Fruit fly (Drosophila melanogaster) whole organism, embryonic: ENCODE measurements around the gene mRpS18B.

Experiments used
- Ada2b ChIP-seq: fragments of 200-800 bp; sonication (Bioruptor generic); IDR thresholded peaks from 2 replicates; pipeline ENCODE4 v1.3.6; 2022; ENCODE audit warnings: missing biosample characterization, missing genetic modification characterization
- Atf-2 ChIP-seq: fragments of 200-800 bp; sonication (Bioruptor generic); optimal IDR thresholded peaks from 2 replicates; lab custom pipeline; 2016; ENCODE audit warnings: missing biosample characterization, missing genetic modification characterization
- Awh ChIP-seq: fragments of 200-800 bp; sonication (Bioruptor generic); IDR thresholded peaks from 2 replicates; pipeline ENCODE4, ENCODE4 v1.3.6; 2022; ENCODE audit warnings: missing biosample characterization, missing genetic modification characterization
- B-H1 ChIP-seq: fragments of 200-800 bp; sonication (Bioruptor generic); IDR thresholded peaks from 3 replicates; pipeline ENCODE4 v1.3.6; 2022; ENCODE audit warnings: missing biosample characterization, missing genetic modification characterization
- Blimp-1 ChIP-seq: fragments of 200-800 bp; sonication (Bioruptor generic); optimal IDR thresholded peaks from 3 replicates; lab custom pipeline; 2018; ENCODE audit warnings: missing biosample characterization, missing genetic modification characterization, mild to moderate bottlenecking, moderate library complexity, missing genetic modification reagents
- BtbVII ChIP-seq: fragments of 200-800 bp; sonication (Bioruptor generic); optimal IDR thresholded peaks from 3 replicates; lab custom pipeline; 2017; ENCODE audit warnings: missing biosample characterization, mild to moderate bottlenecking, missing genetic modification characterization
- CG10209 ChIP-seq: fragments of 200-800 bp; sonication (Bioruptor generic); optimal IDR thresholded peaks from 3 replicates; lab custom pipeline; 2017; ENCODE audit warnings: missing biosample characterization, mild to moderate bottlenecking, missing genetic modification characterization, missing genetic modification reagents
- CG10366 ChIP-seq: fragments of 200-800 bp; sonication (Bioruptor generic); IDR thresholded peaks from 2 replicates; pipeline ENCODE4 v1.3.6; 2022; ENCODE audit warnings: missing biosample characterization, missing genetic modification characterization
- CG10431 ChIP-seq: fragments of 200-800 bp; sonication (Bioruptor generic); optimal IDR thresholded peaks from 3 replicates; lab custom pipeline; 2018; ENCODE audit warnings: missing biosample characterization, mild to moderate bottlenecking, missing genetic modification characterization
- CG1233 ChIP-seq: fragments of 200-800 bp; sonication (Bioruptor generic); optimal IDR thresholded peaks from 4 replicates; lab custom pipeline; 2018; ENCODE audit warnings: missing biosample characterization, mild to moderate bottlenecking, missing genetic modification characterization
- CG13894 ChIP-seq: fragments of 200-800 bp; sonication (Bioruptor generic); optimal IDR thresholded peaks from 3 replicates; lab custom pipeline; 2018; ENCODE audit warnings: missing biosample characterization, mild to moderate bottlenecking, missing genetic modification characterization, moderate library complexity
- CG15011 ChIP-seq: fragments of 200-800 bp; sonication (Bioruptor generic); optimal IDR thresholded peaks from 3 replicates; lab custom pipeline; 2018; ENCODE audit warnings: missing biosample characterization, mild to moderate bottlenecking, missing genetic modification characterization
- CG1792 ChIP-seq: fragments of 200-800 bp; sonication (Bioruptor generic); optimal IDR thresholded peaks from 2 replicates; lab custom pipeline; 2016; ENCODE audit warnings: missing biosample characterization, missing genetic modification characterization
- CG18764 ChIP-seq: fragments of 200-800 bp; sonication (Bioruptor generic); optimal IDR thresholded peaks from 3 replicates; lab custom pipeline; 2016; ENCODE audit warnings: missing biosample characterization, missing genetic modification characterization
- CG2889 ChIP-seq: fragments of 200-800 bp; sonication (Bioruptor generic); IDR thresholded peaks from 3 replicates; pipeline ENCODE4 v1.3.6; 2022; ENCODE audit warnings: missing biosample characterization, missing genetic modification characterization
- CG31441 ChIP-seq: fragments of 200-800 bp; sonication (Bioruptor generic); IDR thresholded peaks from 2 replicates; pipeline ENCODE4 v1.3.6; 2022; ENCODE audit warnings: missing biosample characterization, missing genetic modification characterization
- CG4424 ChIP-seq: fragments of 200-800 bp; sonication (Bioruptor generic); optimal IDR thresholded peaks from 3 replicates; lab custom pipeline; 2016; ENCODE audit warnings: missing biosample characterization, missing genetic modification characterization
- CG6683 ChIP-seq: fragments of 200-800 bp; sonication (Bioruptor generic); optimal IDR thresholded peaks from 2 replicates; lab custom pipeline; 2017; ENCODE audit warnings: missing biosample characterization, mild to moderate bottlenecking, missing genetic modification characterization, missing genetic modification reagents
- D19A ChIP-seq: fragments of 200-800 bp; optimal IDR thresholded peaks from 3 replicates; lab custom pipeline; 2019; ENCODE audit warnings: missing biosample characterization, mild to moderate bottlenecking, missing genetic modification characterization, moderate library complexity
- Eip74EF ChIP-seq, 2 experiments: fragments of 200-800 bp in 1 of 2; fragments of >200 bp in 1 of 2; sonication (Bioruptor generic) in 1 of 2; optimal IDR thresholded peaks; 2 replicates each; lab custom pipeline; 2017 to 2019; ENCODE audit warnings: missing biosample characterization in 2 of 2, missing genetic modification characterization in 2 of 2, mild to moderate bottlenecking in 1 of 2, moderate library complexity in 1 of 2
- HLH4C ChIP-seq: fragments of 200-800 bp; sonication (Bioruptor generic); IDR thresholded peaks from 3 replicates; pipeline ENCODE4 v1.3.6; 2022; ENCODE audit warnings: missing biosample characterization, missing genetic modification characterization; ENCODE audit not compliant: partially characterized antibody
- Hey ChIP-seq: fragments of 200-800 bp; sonication (Bioruptor generic); optimal IDR thresholded peaks from 3 replicates; lab custom pipeline; 2018; ENCODE audit warnings: missing biosample characterization, mild to moderate bottlenecking, missing genetic modification characterization
- MBD-R2 ChIP-seq: fragments of 200-800 bp; sonication (Bioruptor generic); IDR thresholded peaks from 2 replicates; pipeline ENCODE4 v1.3.6; 2022; ENCODE audit warnings: missing biosample characterization, missing genetic modification characterization
- Meics ChIP-seq: fragments of 200-800 bp; sonication (Bioruptor generic); optimal IDR thresholded peaks from 2 replicates; lab custom pipeline; 2017; ENCODE audit warnings: missing biosample characterization, mild to moderate bottlenecking, missing genetic modification characterization
- NK7.1 ChIP-seq: fragments of 200-800 bp; sonication (Bioruptor generic); optimal IDR thresholded peaks from 3 replicates; lab custom pipeline; 2016; ENCODE audit warnings: missing biosample characterization, missing genetic modification characterization
- Nf-YC ChIP-seq: fragments of 200-800 bp; optimal IDR thresholded peaks from 3 replicates; lab custom pipeline; 2019; ENCODE audit warnings: missing biosample characterization, mild to moderate bottlenecking, missing genetic modification characterization, moderate library complexity
- Oli ChIP-seq: fragments of 200-800 bp; sonication (Bioruptor generic); optimal IDR thresholded peaks from 2 replicates; lab custom pipeline; 2018; ENCODE audit warnings: missing biosample characterization, mild to moderate bottlenecking, missing genetic modification characterization, moderate library complexity
- Six4 ChIP-seq: fragments of 200-800 bp; sonication (Bioruptor generic); optimal IDR thresholded peaks from 2 replicates; lab custom pipeline; 2016; ENCODE audit warnings: missing biosample characterization, missing genetic modification characterization
- Sry-β ChIP-seq: fragments of 200-800 bp; sonication (Bioruptor generic); optimal IDR thresholded peaks from 2 replicates; lab custom pipeline; 2018; ENCODE audit warnings: missing biosample characterization, mild to moderate bottlenecking, missing genetic modification characterization, moderate library complexity
- Tbp ChIP-seq: fragments of >200 bp; optimal IDR thresholded peaks from 2 replicates; lab custom pipeline; 2018; ENCODE audit warnings: missing biosample characterization, missing genetic modification characterization
- amos ChIP-seq: fragments of 200-800 bp; sonication (Bioruptor generic); IDR thresholded peaks from 2 replicates; pipeline ENCODE4 v1.3.6; 2022; ENCODE audit warnings: missing biosample characterization, missing genetic modification characterization; ENCODE audit not compliant: partially characterized antibody
- ase ChIP-seq: fragments of 200-800 bp; sonication (Bioruptor generic); IDR thresholded peaks from 3 replicates; pipeline ENCODE4 v1.3.6; 2022; ENCODE audit warnings: missing biosample characterization, missing genetic modification characterization
- cad ChIP-seq: fragments of >200 bp; optimal IDR thresholded peaks from 2 replicates; lab custom pipeline; 2017; ENCODE audit warnings: missing biosample characterization, missing genetic modification characterization
- cas ChIP-seq: fragments of 200-800 bp; sonication (Bioruptor generic); IDR thresholded peaks from 2 replicates; pipeline ENCODE4 v1.3.6; 2022; ENCODE audit warnings: missing biosample characterization, missing genetic modification characterization
- corto ChIP-seq: fragments of 200-800 bp; sonication (Bioruptor generic); optimal IDR thresholded peaks from 2 replicates; lab custom pipeline; 2016; ENCODE audit warnings: missing biosample characterization, mild to moderate bottlenecking, missing genetic modification characterization, moderate library complexity
- dm ChIP-seq: fragments of 200-800 bp; sonication (Bioruptor generic); optimal IDR thresholded peaks from 3 replicates; lab custom pipeline; 2016; ENCODE audit warnings: missing biosample characterization, missing genetic modification characterization
- en ChIP-seq: fragments of 200-800 bp; sonication (Bioruptor generic); optimal IDR thresholded peaks from 2 replicates; lab custom pipeline; 2016; ENCODE audit warnings: missing biosample characterization, missing genetic modification characterization
- inv ChIP-seq: fragments of 200-800 bp; sonication (Bioruptor generic); IDR thresholded peaks from 2 replicates; pipeline ENCODE4 v1.3.6; 2022; ENCODE audit warnings: missing biosample characterization, missing genetic modification characterization; ENCODE audit not compliant: partially characterized antibody
- knrl ChIP-seq: fragments of 200-800 bp; sonication (Bioruptor generic); IDR thresholded peaks from 3 replicates; pipeline ENCODE4 v1.3.6; 2022; ENCODE audit warnings: missing biosample characterization, missing genetic modification characterization; ENCODE audit not compliant: partially characterized antibody
- lilli ChIP-seq: fragments of 200-800 bp; sonication (Bioruptor generic); optimal IDR thresholded peaks from 3 replicates; lab custom pipeline; 2016; ENCODE audit warnings: missing biosample characterization, missing genetic modification characterization
- nerfin-1 ChIP-seq: fragments of 200-800 bp; sonication (Bioruptor generic); optimal IDR thresholded peaks from 3 replicates; lab custom pipeline; 2019; ENCODE audit warnings: missing biosample characterization, mild to moderate bottlenecking, missing genetic modification characterization, moderate library complexity
- pita ChIP-seq: fragments of 200-800 bp; sonication (Bioruptor generic); optimal IDR thresholded peaks from 2 replicates; lab custom pipeline; 2017; ENCODE audit warnings: missing biosample characterization, mild to moderate bottlenecking, missing genetic modification characterization
- sim ChIP-seq: fragments of 200-800 bp; sonication (Bioruptor generic); IDR thresholded peaks from 2 replicates; pipeline ENCODE4 v1.3.6; 2022; ENCODE audit warnings: missing biosample characterization, missing genetic modification characterization
- slou ChIP-seq: fragments of 200-800 bp; sonication (Bioruptor generic); optimal IDR thresholded peaks from 3 replicates; lab custom pipeline; 2016; ENCODE audit warnings: missing biosample characterization, missing genetic modification characterization
- so ChIP-seq: fragments of 200-800 bp; sonication (Bioruptor generic); IDR thresholded peaks from 3 replicates; pipeline ENCODE4 v1.3.6; 2022; ENCODE audit warnings: missing biosample characterization, missing genetic modification characterization
- sr ChIP-seq: fragments of 200-800 bp; sonication (Bioruptor generic); IDR thresholded peaks from 3 replicates; pipeline ENCODE4 v1.3.6; 2022; ENCODE audit warnings: missing biosample characterization, missing genetic modification characterization
- tap ChIP-seq: fragments of 200-800 bp; optimal IDR thresholded peaks from 3 replicates; lab custom pipeline; 2019; ENCODE audit warnings: missing biosample characterization, mild to moderate bottlenecking, missing genetic modification characterization, moderate library complexity
- twi ChIP-seq: fragments of 200-800 bp; optimal IDR thresholded peaks from 2 replicates; lab custom pipeline; 2019; ENCODE audit warnings: missing biosample characterization, mild to moderate bottlenecking, missing genetic modification characterization, moderate library complexity
- tx ChIP-seq: fragments of 200-800 bp; sonication (Bioruptor generic); optimal IDR thresholded peaks from 2 replicates; lab custom pipeline; 2016; ENCODE audit warnings: missing biosample characterization, missing genetic modification characterization

mRpS18B gene

dm6 chr2L:20084785-20085555, 12.1 kb downstream of the mRpS18B start, which contains the start of gene fok (continued):
- peak; percentile 96 for TF ChIP-seq CG10209 (GFP tag; lab: Kevin White, UChicago)
- peak; percentile 97 for TF ChIP-seq CG1233 (GFP tag; lab: Kevin White, UChicago)
- no peak for TF ChIP-seq pita
- peak; percentile 85 for TF ChIP-seq en (GFP tag; lab: Kevin White, UChicago)
- peak; percentile 96 for TF ChIP-seq CG4424 (GFP tag; lab: Kevin White, UChicago)
- peak; percentile 88 for TF ChIP-seq dm (GFP tag; lab: Kevin White, UChicago)
- peak; percentile 86 for TF ChIP-seq sim (GFP tag; lab: Robert Waterston, UW)
- TF ChIP-seq BtbVII = peak; percentile 98
- TF ChIP-seq Blimp-1 (GFP tag; lab: Kevin White, UChicago) = peak; percentile 95
- peak; percentile 82 for TF ChIP-seq cas (GFP tag; lab: Robert Waterston, UW)
- peak; percentile 93 for TF ChIP-seq CG31441 (GFP tag; lab: Robert Waterston, UW)
- peak; percentile 92 for TF ChIP-seq CG10366
- peak; percentile 88 for TF ChIP-seq CG18764 (GFP tag; lab: Kevin White, UChicago)
- TF ChIP-seq Ada2b (GFP tag; lab: Robert Waterston, UW) = peak; percentile 91
- TF ChIP-seq corto (GFP tag; lab: Kevin White, UChicago) = peak; percentile 98
- peak; percentile 87 for TF ChIP-seq ase (GFP tag; lab: Robert Waterston, UW)
- TF ChIP-seq Meics (GFP tag; lab: Kevin White, UChicago) = peak; percentile 95
- peak; percentile 86 for TF ChIP-seq Hey (tag; lab: Kevin White, UChicago)
- TF ChIP-seq lilli (GFP tag; lab: Kevin White, UChicago) = peak; percentile 97
- TF ChIP-seq Atf-2 (GFP tag; lab: Kevin White, UChicago) = peak; percentile 92
- peak; percentile 96 for TF ChIP-seq Oli (tag; lab: Kevin White, UChicago)
- TF ChIP-seq Eip74EF (GFP tag; optimal IDR thresholded peaks at IDR 0.05; lab: Kevin White, UChicago) = peak in 1 of 2 experiments; percentile 96
- TF ChIP-seq CG1792 (GFP tag; lab: Kevin White, UChicago) = peak; percentile 89
- TF ChIP-seq Awh (GFP tag; lab: Robert Waterston, UW) = peak; percentile 94
- peak; percentile 23; the same call in 1 of the 2 replicates for TF ChIP-seq amos (GFP tag; lab: Robert Waterston, UW)
- TF ChIP-seq cad (GFP tag; lab: Kevin White, UChicago) = no peak
- peak; percentile 96 for TF ChIP-seq CG6683
- peak; percentile 96 for TF ChIP-seq tap (tag; lab: Kevin White, UChicago)
- peak; percentile 88 for TF ChIP-seq tx (GFP tag; lab: Kevin White, UChicago)
- peak; percentile 89 for TF ChIP-seq CG10431 (GFP tag; lab: Kevin White, UChicago)
- no peak; the same call in 2 of the 3 replicates for TF ChIP-seq HLH4C (GFP tag; lab: Robert Waterston, UW)
- TF ChIP-seq knrl (GFP tag; lab: Robert Waterston, UW) = peak; percentile 33; the same call in 1 of the 3 replicates
- peak; percentile 95 for TF ChIP-seq nerfin-1
- TF ChIP-seq D19A (tag; lab: Kevin White, UChicago) = peak; percentile 95
- no peak for TF ChIP-seq Tbp
- no peak for TF ChIP-seq inv (GFP tag; lab: Robert Waterston, UW)
- TF ChIP-seq twi = peak; percentile 93
- TF ChIP-seq CG13894 (tag; lab: Kevin White, UChicago) = peak; percentile 98
- TF ChIP-seq B-H1 (GFP tag; lab: Robert Waterston, UW) = peak; percentile 92
- TF ChIP-seq sr = peak; percentile 88
- peak; percentile 96 for TF ChIP-seq CG15011 (GFP tag; lab: Kevin White, UChicago)
- TF ChIP-seq Sry-β (GFP tag; lab: Kevin White, UChicago) = peak; percentile 52
- TF ChIP-seq CG2889 (GFP tag; lab: Robert Waterston, UW) = peak; percentile 89
- peak; percentile 94 for TF ChIP-seq NK7.1 (GFP tag; lab: Kevin White, UChicago)
- peak; percentile 90 for TF ChIP-seq slou
- TF ChIP-seq MBD-R2 (GFP tag; lab: Robert Waterston, UW) = peak; percentile 89
- peak; percentile 96 for TF ChIP-seq so (GFP tag; lab: Robert Waterston, UW)
- peak; percentile 92 for TF ChIP-seq Nf-YC (tag; lab: Kevin White, UChicago)
- peak; percentile 92 for TF ChIP-seq Six4 (GFP tag; lab: Kevin White, UChicago)
